Fruit fly (Drosophila melanogaster): Measurements from ENCODE around the gene Sfmbt.

The Sfmbt gene

dm6 chr2L:13219281-13220092, 42.9 kb upstream of the Sfmbt start, which contains the start of the genes CG9426 and mRF1 (continued):
- TF ChIP-seq sna (GFP tag; IDR thresholded peaks at IDR 0.05; ENCODE audit: partially characterized antibody) (peak; percentile 95), ap (GFP tag; IDR thresholded peaks at IDR 0.05) (no peak), Bgb (GFP tag; IDR thresholded peaks at IDR 0.05; ENCODE audit: partially characterized antibody) (peak; percentile 97), CG11456 (GFP tag; IDR thresholded peaks at IDR 0.05) (no peak), Six4 (GFP tag; optimal IDR thresholded peaks at IDR 0.05) (no peak), ash1 (GFP tag; optimal IDR thresholded peaks at IDR 0.05) (no peak), Kr (GFP tag; optimal IDR thresholded peaks at IDR 0.05) (no peak), hb (GFP tag; IDR thresholded peaks at IDR 0.05; ENCODE audit: partially characterized antibody) (peak; percentile 94), CG17328 (GFP tag; IDR thresholded peaks at IDR 0.05) (no peak), h (optimal IDR thresholded peaks at IDR 0.05) (no peak), HLHmδ (GFP tag; optimal IDR thresholded peaks at IDR 0.05) (no peak), CG4730 (GFP tag; IDR thresholded peaks at IDR 0.05) (no peak), Hmx (GFP tag; optimal IDR thresholded peaks at IDR 0.05) (no peak), Bdp1 (GFP tag; optimal IDR thresholded peaks at IDR 0.05) (no peak), pfk (GFP tag; optimal IDR thresholded peaks at IDR 0.05) (no peak), Dref (GFP tag; IDR thresholded peaks at IDR 0.05) (peak; percentile 96), dati (GFP tag; IDR thresholded peaks at IDR 0.05) (no peak), lab (GFP tag; optimal IDR thresholded peaks at IDR 0.05) (no peak), gem (tag; optimal IDR thresholded peaks at IDR 0.05) (no peak), ranshi (GFP tag; IDR thresholded peaks at IDR 0.05) (no peak), hth (optimal IDR thresholded peaks at IDR 0.05) (no peak), Xrp1 (GFP tag; IDR thresholded peaks at IDR 0.05) (no peak), ken (GFP tag; IDR thresholded peaks at IDR 0.05) (no peak), repo (GFP tag; optimal IDR thresholded peaks at IDR 0.05) (no peak), chif (GFP tag; optimal IDR thresholded peaks at IDR 0.05) (no peak), Poxn (GFP tag; IDR thresholded peaks at IDR 0.05) (no peak), Neu2 (GFP tag; optimal IDR thresholded peaks at IDR 0.05; ENCODE audit: borderline replicate concordance) (peak; percentile 21), Lhr (GFP tag; optimal IDR thresholded peaks at IDR 0.05) (no peak), ftz-f1 (GFP tag; optimal IDR thresholded peaks at IDR 0.05) (no peak), cwo (GFP tag; optimal IDR thresholded peaks at IDR 0.05) (no peak), exex (tag; optimal IDR thresholded peaks at IDR 0.05) (no peak), sisA (GFP tag; IDR thresholded peaks at IDR 0.05) (no peak), en (GFP tag; optimal IDR thresholded peaks at IDR 0.05) (no peak), zfh2 (GFP tag; optimal IDR thresholded peaks at IDR 0.05) (peak; percentile 20), pho (GFP tag; optimal IDR thresholded peaks at IDR 0.05) (peak; percentile 30), CG3726 (GFP tag; IDR thresholded peaks at IDR 0.05) (no peak), Scr (GFP tag; IDR thresholded peaks at IDR 0.05; ENCODE audit: partially characterized antibody) (peak; percentile 97), br (optimal IDR thresholded peaks at IDR 0.05) (no peak), scrt (GFP tag; optimal IDR thresholded peaks at IDR 0.05) (no peak), unc-4 (GFP tag; IDR thresholded peaks at IDR 0.05; ENCODE audit: partially characterized antibody) (peak; percentile 98), dpn (GFP tag; optimal IDR thresholded peaks at IDR 0.05) (peak; percentile 17 to 24), nom (GFP tag; optimal IDR thresholded peaks at IDR 0.05) (no peak), nau (GFP tag; optimal IDR thresholded peaks at IDR 0.05) (no peak), sug (tag; optimal IDR thresholded peaks at IDR 0.05) (peak; percentile 50), CG17829 (tag; optimal IDR thresholded peaks at IDR 0.05) (peak; percentile 61), CG13424 (tag; optimal IDR thresholded peaks at IDR 0.05) (no peak), Xbp1 (GFP tag; optimal IDR thresholded peaks at IDR 0.05) (peak; percentile 34), HmgZ (tag; optimal IDR thresholded peaks at IDR 0.05) (peak; percentile 37), Hr78 (GFP tag; optimal IDR thresholded peaks at IDR 0.05) (no peak), chinmo (GFP tag; IDR thresholded peaks at IDR 0.05; ENCODE audit: partially characterized antibody) (peak; percentile 98)
